Fruit fly (Drosophila melanogaster) whole organism, embryonic: ENCODE measurements around the gene Cdc23.
A peak's percentile ranks its signal among the peaks of the same experiment; 100 is the strongest.

ENCODE experiments used
- Ada2b ChIP-seq: fragments of 200-800 bp; sonication (Bioruptor generic); IDR thresholded peaks from 2 replicates; pipeline ENCODE4 v1.3.6; 2022; ENCODE audit warnings: missing biosample characterization, missing genetic modification characterization
- Aef1 ChIP-seq: fragments of 200-800 bp; sonication (Bioruptor generic); IDR thresholded peaks from 3 replicates; pipeline ENCODE4 v1.3.6; 2022; ENCODE audit warnings: missing biosample characterization, missing genetic modification characterization
- Bteb2 ChIP-seq: fragments of 200-800 bp; sonication (Bioruptor generic); optimal IDR thresholded peaks from 2 replicates; lab custom pipeline; 2016; ENCODE audit warnings: missing biosample characterization, missing genetic modification characterization
- CG10274 ChIP-seq: fragments of 200-800 bp; sonication (Bioruptor generic); optimal IDR thresholded peaks from 3 replicates; lab custom pipeline; 2017; ENCODE audit warnings: missing biosample characterization, mild to moderate bottlenecking, missing genetic modification characterization
- CG10654 ChIP-seq: fragments of 200-800 bp; sonication (Bioruptor generic); optimal IDR thresholded peaks from 2 replicates; lab custom pipeline; 2016; ENCODE audit warnings: missing biosample characterization, missing genetic modification characterization
- CG11695 ChIP-seq: fragments of 200-800 bp; sonication (Bioruptor generic); IDR thresholded peaks from 3 replicates; pipeline ENCODE4 v1.3.6; 2022; ENCODE audit warnings: missing biosample characterization, missing genetic modification characterization
- CG13123 ChIP-seq: fragments of 200-800 bp; sonication (Bioruptor generic); optimal IDR thresholded peaks from 2 replicates; lab custom pipeline; 2016; ENCODE audit warnings: missing biosample characterization, missing genetic modification characterization
- CG13296 ChIP-seq: fragments of 200-800 bp; sonication (Bioruptor generic); optimal IDR thresholded peaks from 3 replicates; lab custom pipeline; 2018; ENCODE audit warnings: missing biosample characterization, mild to moderate bottlenecking, missing genetic modification characterization
- CG14860 ChIP-seq: fragments of 200-800 bp; sonication (Bioruptor generic); IDR thresholded peaks from 3 replicates; pipeline ENCODE4 v1.3.6; 2022; ENCODE audit warnings: missing biosample characterization, missing genetic modification characterization; ENCODE audit not compliant: partially characterized antibody
- CG17385 ChIP-seq: fragments of 200-800 bp; sonication (Bioruptor generic); optimal IDR thresholded peaks from 3 replicates; lab custom pipeline; 2018; ENCODE audit warnings: missing biosample characterization, mild to moderate bottlenecking, missing genetic modification characterization
- CG2120 ChIP-seq: fragments of 200-800 bp; sonication (Bioruptor generic); optimal IDR thresholded peaks from 3 replicates; lab custom pipeline; 2016; ENCODE audit warnings: missing biosample characterization, missing genetic modification characterization
- CG2875 ChIP-seq: fragments of 200-800 bp; sonication (Bioruptor generic); optimal IDR thresholded peaks from 2 replicates; lab custom pipeline; 2017; ENCODE audit warnings: missing biosample characterization, mild to moderate bottlenecking, missing genetic modification characterization, missing genetic modification reagents
- CG2889 ChIP-seq: fragments of 200-800 bp; sonication (Bioruptor generic); IDR thresholded peaks from 3 replicates; pipeline ENCODE4 v1.3.6; 2022; ENCODE audit warnings: missing biosample characterization, missing genetic modification characterization
- CG31224 ChIP-seq: fragments of 200-800 bp; sonication (Bioruptor generic); IDR thresholded peaks from 2 replicates; pipeline ENCODE4 v1.3.6; 2022; ENCODE audit warnings: missing biosample characterization, missing genetic modification characterization
- CG31365 ChIP-seq: fragments of 200-800 bp; sonication (Bioruptor generic); optimal IDR thresholded peaks from 2 replicates; lab custom pipeline; 2018; ENCODE audit warnings: missing biosample characterization, mild to moderate bottlenecking, missing genetic modification characterization
- CG33213 ChIP-seq: fragments of 200-800 bp; sonication (Bioruptor generic); optimal IDR thresholded peaks from 3 replicates; lab custom pipeline; 2016; ENCODE audit warnings: missing biosample characterization, missing genetic modification characterization
- CG34224 ChIP-seq: fragments of 200-800 bp; sonication (Bioruptor generic); IDR thresholded peaks from 3 replicates; pipeline ENCODE4 v1.3.6; 2022; ENCODE audit warnings: missing biosample characterization, missing genetic modification characterization; ENCODE audit not compliant: partially characterized antibody
- CG4282 ChIP-seq: fragments of 200-800 bp; sonication (Bioruptor generic); optimal IDR thresholded peaks from 2 replicates; lab custom pipeline; 2016; ENCODE audit warnings: missing biosample characterization, missing genetic modification characterization
- CG4424 ChIP-seq: fragments of 200-800 bp; sonication (Bioruptor generic); optimal IDR thresholded peaks from 3 replicates; lab custom pipeline; 2016; ENCODE audit warnings: missing biosample characterization, missing genetic modification characterization
- CG5180 ChIP-seq: fragments of 200-800 bp; sonication (Bioruptor generic); optimal IDR thresholded peaks from 3 replicates; lab custom pipeline; 2017; ENCODE audit warnings: missing biosample characterization, missing genetic modification characterization, mild to moderate bottlenecking, moderate library complexity, missing genetic modification reagents
- CG6254 ChIP-seq: fragments of 200-800 bp; sonication (Bioruptor generic); optimal IDR thresholded peaks from 3 replicates; lab custom pipeline; 2017; ENCODE audit warnings: mild to moderate bottlenecking, missing biosample characterization, missing genetic modification reagents, missing genetic modification characterization
- CG7786 ChIP-seq: fragments of 200-800 bp; sonication (Bioruptor generic); optimal IDR thresholded peaks from 2 replicates; lab custom pipeline; 2016; ENCODE audit warnings: missing biosample characterization, missing genetic modification characterization
- HLH3B ChIP-seq: fragments of 200-800 bp; sonication (Bioruptor generic); IDR thresholded peaks from 2 replicates; pipeline ENCODE4 v1.3.6; 2022; ENCODE audit warnings: missing biosample characterization, missing genetic modification characterization
- NK7.1 ChIP-seq: fragments of 200-800 bp; sonication (Bioruptor generic); optimal IDR thresholded peaks from 3 replicates; lab custom pipeline; 2016; ENCODE audit warnings: missing biosample characterization, missing genetic modification characterization
- Nf-YC ChIP-seq: fragments of 200-800 bp; optimal IDR thresholded peaks from 3 replicates; lab custom pipeline; 2019; ENCODE audit warnings: missing biosample characterization, mild to moderate bottlenecking, missing genetic modification characterization, moderate library complexity
- NfI ChIP-seq: fragments of 200-800 bp; sonication (Bioruptor generic); optimal IDR thresholded peaks from 3 replicates; lab custom pipeline; 2018; ENCODE audit warnings: missing biosample characterization, mild to moderate bottlenecking, missing genetic modification characterization, moderate library complexity
- Opbp ChIP-seq: fragments of 200-800 bp; sonication (Bioruptor generic); IDR thresholded peaks from 3 replicates; pipeline ENCODE4 v1.3.6; 2022; ENCODE audit warnings: missing biosample characterization, missing genetic modification characterization; ENCODE audit not compliant: partially characterized antibody
- Scr ChIP-seq: fragments of 200-800 bp; sonication (Bioruptor generic); IDR thresholded peaks from 2 replicates; pipeline ENCODE4 v1.3.6; 2022; ENCODE audit warnings: missing biosample characterization, missing genetic modification characterization; ENCODE audit not compliant: partially characterized antibody
- Side ChIP-seq: fragments of 200-800 bp; sonication (Bioruptor generic); optimal IDR thresholded peaks from 2 replicates; lab custom pipeline; 2016; ENCODE audit warnings: missing biosample characterization, missing genetic modification characterization
- Tbp ChIP-seq: fragments of >200 bp; optimal IDR thresholded peaks from 2 replicates; lab custom pipeline; 2018; ENCODE audit warnings: missing biosample characterization, missing genetic modification characterization
- ash1 ChIP-seq: fragments of 200-800 bp; sonication (Bioruptor generic); optimal IDR thresholded peaks from 2 replicates; lab custom pipeline; 2018; ENCODE audit warnings: missing biosample characterization, mild to moderate bottlenecking, missing genetic modification characterization
- bab2 ChIP-seq: fragments of 200-800 bp; sonication (Bioruptor generic); optimal IDR thresholded peaks from 2 replicates; lab custom pipeline; 2016; ENCODE audit warnings: missing biosample characterization, missing genetic modification characterization
- bsh ChIP-seq, 2 experiments: fragments of 200-800 bp; sonication (Bioruptor generic); optimal IDR thresholded peaks; 2 replicates each; lab custom pipeline; 2017 to 2018; ENCODE audit warnings: mild to moderate bottlenecking in 2 of 2, missing biosample characterization in 2 of 2, missing genetic modification characterization in 2 of 2, moderate library complexity in 1 of 2
- chinmo ChIP-seq: fragments of 200-800 bp; sonication (Bioruptor generic); IDR thresholded peaks from 4 replicates; pipeline ENCODE4 v1.3.6; 2022; ENCODE audit warnings: missing biosample characterization, missing genetic modification characterization; ENCODE audit not compliant: partially characterized antibody
- ci ChIP-seq: fragments of 200-800 bp; sonication (Bioruptor generic); IDR thresholded peaks from 3 replicates; pipeline ENCODE4 v1.3.6; 2022; ENCODE audit warnings: missing biosample characterization, missing genetic modification characterization
- fd102C ChIP-seq: fragments of 200-800 bp; sonication (Bioruptor generic); optimal IDR thresholded peaks from 2 replicates; lab custom pipeline; 2018; ENCODE audit warnings: missing biosample characterization, mild to moderate bottlenecking, missing genetic modification characterization, moderate library complexity
- fd96Cb ChIP-seq: fragments of 200-800 bp; sonication (Bioruptor generic); optimal IDR thresholded peaks from 2 replicates; lab custom pipeline; 2018; ENCODE audit warnings: missing biosample characterization, mild to moderate bottlenecking, missing genetic modification characterization, moderate library complexity
- fru ChIP-seq: fragments of >200 bp; optimal IDR thresholded peaks from 2 replicates; lab custom pipeline; 2017
- gfzf ChIP-seq: fragments of 200-800 bp; sonication (Bioruptor generic); optimal IDR thresholded peaks from 2 replicates; lab custom pipeline; 2016; ENCODE audit warnings: missing biosample characterization, mild to moderate bottlenecking, missing genetic modification characterization, moderate library complexity
- jumu ChIP-seq: fragments of 200-800 bp; sonication (Bioruptor generic); optimal IDR thresholded peaks from 3 replicates; lab custom pipeline; 2016; ENCODE audit warnings: missing biosample characterization, missing genetic modification characterization
- kni ChIP-seq: fragments of 200-800 bp; sonication (Bioruptor generic); optimal IDR thresholded peaks from 3 replicates; lab custom pipeline; 2017; ENCODE audit warnings: mild to moderate bottlenecking, missing biosample characterization, missing genetic modification reagents, missing genetic modification characterization
- mirr ChIP-seq: fragments of 200-800 bp; sonication (Bioruptor generic); optimal IDR thresholded peaks from 3 replicates; lab custom pipeline; 2018; ENCODE audit warnings: missing biosample characterization, mild to moderate bottlenecking, missing genetic modification characterization
- oc ChIP-seq: fragments of 200-800 bp; sonication (Bioruptor generic); optimal IDR thresholded peaks from 2 replicates; lab custom pipeline; 2018; ENCODE audit warnings: missing biosample characterization, mild to moderate bottlenecking, missing genetic modification characterization, moderate library complexity
- pb ChIP-seq: fragments of 200-800 bp; sonication (Bioruptor generic); optimal IDR thresholded peaks from 3 replicates; lab custom pipeline; 2016; ENCODE audit warnings: missing biosample characterization, missing genetic modification characterization
- peb ChIP-seq: fragments of 200-800 bp; sonication (Bioruptor generic); IDR thresholded peaks from 2 replicates; pipeline ENCODE4 v1.3.6; 2022; ENCODE audit warnings: missing biosample characterization, missing genetic modification characterization
- pnt ChIP-seq: fragments of 200-800 bp; sonication (Bioruptor generic); optimal IDR thresholded peaks from 3 replicates; lab custom pipeline; 2016; ENCODE audit warnings: missing biosample characterization, missing genetic modification characterization
- sens-2 ChIP-seq: fragments of 200-800 bp; sonication (Bioruptor generic); IDR thresholded peaks from 2 replicates; pipeline ENCODE4 v1.3.6; 2022; ENCODE audit warnings: missing biosample characterization, missing genetic modification characterization
- tgo ChIP-seq: fragments of 200-800 bp; sonication (Bioruptor generic); IDR thresholded peaks from 3 replicates; pipeline ENCODE4 v1.3.6; 2022; ENCODE audit warnings: missing biosample characterization, missing genetic modification characterization
- trem ChIP-seq: fragments of 200-800 bp; optimal IDR thresholded peaks from 3 replicates; lab custom pipeline; 2019; ENCODE audit warnings: missing biosample characterization, mild to moderate bottlenecking, missing genetic modification characterization, moderate library complexity
- unpg ChIP-seq: fragments of 200-800 bp; sonication (Bioruptor generic); optimal IDR thresholded peaks from 3 replicates; lab custom pipeline; 2018; ENCODE audit warnings: missing biosample characterization, mild to moderate bottlenecking, missing genetic modification characterization, moderate library complexity
- vnd ChIP-seq: fragments of 200-800 bp; sonication (Bioruptor generic); IDR thresholded peaks from 3 replicates; pipeline ENCODE4 v1.3.6; 2022; ENCODE audit warnings: missing biosample characterization, missing genetic modification characterization; ENCODE audit not compliant: partially characterized antibody

Gene Cdc23

dm6 chr2L:20464385-20464784, 5.2 kb downstream of the Cdc23 start (continued):
- TF ChIP-seq bsh (GFP tag; optimal IDR thresholded peaks at IDR 0.05; lab: Kevin White, UChicago): peak in 1 of 2 experiments; percentile 50
- TF ChIP-seq mirr: no peak
- TF ChIP-seq oc: no peak
- 0 out of 4 replicates have a peak, but pooled peaks have one; percentile 19 for TF ChIP-seq chinmo (GFP tag; lab: Robert Waterston, UW)
- no peak for TF ChIP-seq bab2
- peak; percentile 40 for TF ChIP-seq unpg (GFP tag; lab: Kevin White, UChicago)
- TF ChIP-seq gfzf (GFP tag; lab: Kevin White, UChicago): no peak
- no peak for TF ChIP-seq tgo (GFP tag; lab: Robert Waterston, UW)
- peak; percentile 49 for TF ChIP-seq CG4424 (GFP tag; lab: Kevin White, UChicago)
- no peak for TF ChIP-seq fd102C
- no peak; the same call in 2 of the 3 replicates for TF ChIP-seq vnd (GFP tag; lab: Robert Waterston, UW)
- no peak for TF ChIP-seq CG2120
- TF ChIP-seq jumu (GFP tag; lab: Kevin White, UChicago): no peak
- no peak for TF ChIP-seq CG5180 (GFP tag; lab: Kevin White, UChicago)
- TF ChIP-seq CG31365 (tag; lab: Kevin White, UChicago): no peak
- peak; percentile 26 for TF ChIP-seq trem (tag; lab: Kevin White, UChicago)
- no peak for TF ChIP-seq CG2875 (GFP tag; lab: Kevin White, UChicago)
- TF ChIP-seq pnt: no peak
- TF ChIP-seq ci (GFP tag; lab: Robert Waterston, UW): peak; percentile 50; the same call in 1 of the 3 replicates
- TF ChIP-seq Side (GFP tag; lab: Kevin White, UChicago): no peak
- TF ChIP-seq HLH3B (GFP tag; lab: Robert Waterston, UW): no peak
- TF ChIP-seq ash1 (GFP tag; lab: Kevin White, UChicago): no peak
- no peak for TF ChIP-seq CG13123 (GFP tag; lab: Kevin White, UChicago)
- peak; percentile 61 for TF ChIP-seq CG6254 (GFP tag; lab: Kevin White, UChicago)
- no peak for TF ChIP-seq CG11695 (GFP tag; lab: Robert Waterston, UW)
- TF ChIP-seq Opbp (GFP tag; lab: Robert Waterston, UW): peak; percentile 12; the same call in 2 of the 3 replicates
- peak; percentile 25; the same call in 1 of the 2 replicates for TF ChIP-seq sens-2
- TF ChIP-seq Aef1 (GFP tag; lab: Robert Waterston, UW): no peak
- no peak for TF ChIP-seq CG34224
- TF ChIP-seq fru (lab: Kevin White, UChicago): no peak
- peak; percentile 23 for TF ChIP-seq CG13296 (GFP tag; lab: Kevin White, UChicago)
- no peak for TF ChIP-seq CG4282 (GFP tag; lab: Kevin White, UChicago)
- TF ChIP-seq Ada2b (GFP tag; lab: Robert Waterston, UW): no peak
- peak; percentile 26; the same call in 1 of the 3 replicates for TF ChIP-seq CG14860 (GFP tag; lab: Robert Waterston, UW)
- TF ChIP-seq Scr (GFP tag; lab: Robert Waterston, UW): no peak
- TF ChIP-seq CG33213: no peak
- TF ChIP-seq Bteb2 (GFP tag; lab: Kevin White, UChicago): no peak
- TF ChIP-seq CG2889: no peak
- no peak for TF ChIP-seq NK7.1
- TF ChIP-seq CG31224 (GFP tag; lab: Robert Waterston, UW): no peak
- no peak for TF ChIP-seq pb (GFP tag; lab: Kevin White, UChicago)
- TF ChIP-seq NfI (GFP tag; lab: Kevin White, UChicago): peak; percentile 59
- peak; percentile 26 for TF ChIP-seq CG17385 (GFP tag; lab: Kevin White, UChicago)
- TF ChIP-seq fd96Cb (tag; lab: Kevin White, UChicago): no peak
- no peak for TF ChIP-seq CG10274 (GFP tag; lab: Kevin White, UChicago)
- no peak for TF ChIP-seq peb (GFP tag; lab: Robert Waterston, UW)
- TF ChIP-seq kni (GFP tag; lab: Kevin White, UChicago): no peak
- no peak for TF ChIP-seq Tbp (GFP tag; lab: Kevin White, UChicago)
- TF ChIP-seq CG7786 (GFP tag; lab: Kevin White, UChicago): no peak
- no peak for TF ChIP-seq CG10654
- no peak for TF ChIP-seq Nf-YC (tag; lab: Kevin White, UChicago)
